Worm (Caenorhabditis elegans) whole organism, young adult: ENCODE results near the gene dmd-5.

Experiments
- F49E8.2 ChIP-seq: sonication (generic microtip); optimal IDR thresholded peaks from 3 replicates; lab custom pipeline; 2017; ENCODE audit warnings: missing genetic modification characterization, mild to moderate bottlenecking, missing compliant biosample characterization, antibody characterized with exemption, moderate library complexity; ENCODE audit not compliant: insufficient read depth
- F57C9.4 ChIP-seq: sonication (generic microtip); optimal IDR thresholded peaks from 2 replicates; lab custom pipeline; 2017; ENCODE audit warnings: mild to moderate bottlenecking, missing genetic modification characterization, missing compliant biosample characterization
- dpl-1 ChIP-seq: fragments of 150-350 bp; optimal IDR thresholded peaks from 2 replicates; lab custom pipeline; 2014; ENCODE audit warnings: missing biosample characterization, missing genetic modification reagents, missing genetic modification characterization
- hlh-26 ChIP-seq: fragments of 200-800 bp; sonication (Bioruptor generic); conservative IDR thresholded peaks from 2 replicates; pipeline ENCODE4 v1.3.6; 2022; ENCODE audit warnings: missing genetic modification reagents, missing genetic modification characterization, missing compliant biosample characterization
- lag-1 ChIP-seq: fragments of 200-800 bp; sonication (Bioruptor generic); IDR thresholded peaks from 2 replicates; pipeline ENCODE4 v1.3.6; 2022; ENCODE audit warnings: missing genetic modification reagents, missing genetic modification characterization, missing compliant biosample characterization
- nfya-2 ChIP-seq: fragments of 200-800 bp; sonication (Bioruptor generic); IDR thresholded peaks from 2 replicates; pipeline ENCODE4 v1.3.6; 2022; ENCODE audit warnings: missing genetic modification reagents, missing genetic modification characterization, missing compliant biosample characterization
- pbrm-1 ChIP-seq: fragments of 200-800 bp; sonication (Bioruptor generic); IDR thresholded peaks from 2 replicates; pipeline ENCODE4 v1.3.6; 2022; ENCODE audit warnings: missing genetic modification reagents, missing genetic modification characterization, missing compliant biosample characterization
- sptf-2 ChIP-seq: fragments of 200-800 bp; sonication (Bioruptor generic); optimal IDR thresholded peaks from 2 replicates; lab custom pipeline; 2018; ENCODE audit warnings: mild to moderate bottlenecking, missing genetic modification characterization, missing compliant biosample characterization

DNA sequence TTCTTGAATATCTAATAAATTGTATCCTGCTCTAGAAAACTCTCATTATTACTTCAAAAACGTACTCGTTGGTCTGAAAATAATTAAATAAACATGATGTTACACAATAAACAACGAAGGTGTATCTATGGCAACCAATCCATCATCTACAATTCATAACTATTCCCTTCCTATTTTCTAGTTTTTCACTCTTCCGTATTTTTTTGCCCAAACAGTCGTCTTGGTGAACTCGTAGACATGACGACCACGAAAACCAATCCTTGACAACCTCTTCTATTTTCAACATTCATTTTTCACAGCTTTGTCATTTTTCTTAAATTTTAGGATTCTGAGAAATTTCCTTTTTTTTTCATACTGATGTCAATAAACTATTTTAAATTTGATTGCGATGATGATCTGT, 14.8 kb upstream of the dmd-5 start, which contains the start of gene K05F1.13:
- TF ChIP-seq dpl-1 (GFP tag; lab: Kevin White, UChicago) = no peak
- TF ChIP-seq F49E8.2 (tag; lab: Kevin White, UChicago) = no peak
- TF ChIP-seq pbrm-1 (GFP tag; lab: Robert Waterston, UW) = no peak
- no peak for TF ChIP-seq nfya-2
- TF ChIP-seq lag-1 (GFP tag; lab: Robert Waterston, UW) = no peak
- no peak for TF ChIP-seq F57C9.4 (tag; lab: Kevin White, UChicago)
- no peak for TF ChIP-seq hlh-26 (GFP tag; lab: Robert Waterston, UW)
- TF ChIP-seq sptf-2 (GFP tag; lab: Kevin White, UChicago) = no peak
